Worm (Caenorhabditis elegans) whole organism, young adult: ENCODE results near the gene C40H1.9.

ENCODE experiments used
- B0019.2 ChIP-seq: fragments of 200-800 bp; sonication (Bioruptor generic); conservative IDR thresholded peaks from 2 replicates; pipeline ENCODE4 v1.3.6; 2022; ENCODE audit warnings: missing genetic modification reagents, missing genetic modification characterization, missing compliant biosample characterization
- B0261.1 ChIP-seq: sonication (generic microtip); optimal IDR thresholded peaks from 2 replicates; lab custom pipeline; 2016; ENCODE audit warnings: mild to moderate bottlenecking, missing genetic modification characterization, moderate library complexity, missing compliant biosample characterization
- F39B2.1 ChIP-seq: fragments of 200-800 bp; sonication (Bioruptor generic); IDR thresholded peaks from 2 replicates; pipeline ENCODE4 v1.3.6; 2022; ENCODE audit warnings: missing genetic modification reagents, missing genetic modification characterization, missing compliant biosample characterization
- F57C9.4 ChIP-seq: sonication (generic microtip); optimal IDR thresholded peaks from 2 replicates; lab custom pipeline; 2017; ENCODE audit warnings: mild to moderate bottlenecking, missing genetic modification characterization, missing compliant biosample characterization
- Y67H2A.10 ChIP-seq: fragments of 200-800 bp; sonication (Bioruptor generic); conservative IDR thresholded peaks from 2 replicates; pipeline ENCODE4 v1.3.6; 2022; ENCODE audit warnings: missing genetic modification reagents, missing genetic modification characterization, missing compliant biosample characterization
- Y95B8A.8 ChIP-seq: fragments of 200-800 bp; sonication (Bioruptor generic); IDR thresholded peaks from 2 replicates; pipeline ENCODE4 v1.3.6; 2022; ENCODE audit warnings: missing genetic modification reagents, missing genetic modification characterization, missing compliant biosample characterization
- atf-7 ChIP-seq: sonication (generic microtip); optimal IDR thresholded peaks from 2 replicates; lab custom pipeline; 2017; ENCODE audit warnings: mild to moderate bottlenecking, missing genetic modification characterization, missing compliant biosample characterization
- attf-3 ChIP-seq: fragments of 200-800 bp; sonication (Bioruptor generic); conservative IDR thresholded peaks from 2 replicates; pipeline ENCODE4 v1.3.6; 2022; ENCODE audit warnings: missing genetic modification reagents, missing genetic modification characterization, missing compliant biosample characterization
- attf-5 ChIP-seq: fragments of 200-800 bp; sonication (Bioruptor generic); optimal IDR thresholded peaks from 2 replicates; lab custom pipeline; 2018; ENCODE audit warnings: mild to moderate bottlenecking, missing genetic modification characterization, missing compliant biosample characterization
- bed-2 ChIP-seq: fragments of 200-800 bp; sonication (Bioruptor generic); IDR thresholded peaks from 2 replicates; pipeline ENCODE4 v1.3.6; 2022; ENCODE audit warnings: missing genetic modification reagents, missing genetic modification characterization, missing compliant biosample characterization
- ceh-91 ChIP-seq: fragments of 200-800 bp; sonication (Bioruptor generic); IDR thresholded peaks from 2 replicates; pipeline ENCODE4 v1.3.6; 2022; ENCODE audit warnings: missing genetic modification reagents, missing genetic modification characterization, missing compliant biosample characterization
- chd-7 ChIP-seq: sonication (generic microtip); optimal IDR thresholded peaks from 2 replicates; lab custom pipeline; 2016; ENCODE audit warnings: mild to moderate bottlenecking, missing genetic modification characterization, moderate library complexity, missing compliant biosample characterization
- dox-1 ChIP-seq: fragments of 200-800 bp; sonication (Bioruptor generic); IDR thresholded peaks from 2 replicates; pipeline ENCODE4 v1.3.6; 2022; ENCODE audit warnings: missing genetic modification reagents, missing genetic modification characterization, missing compliant biosample characterization
- dpff-1 ChIP-seq: sonication (generic microtip); optimal IDR thresholded peaks from 2 replicates; lab custom pipeline; 2017; ENCODE audit warnings: mild to moderate bottlenecking, missing genetic modification characterization, missing compliant biosample characterization
- dpl-1 ChIP-seq: fragments of 150-350 bp; optimal IDR thresholded peaks from 2 replicates; lab custom pipeline; 2014; ENCODE audit warnings: missing biosample characterization, missing genetic modification reagents, missing genetic modification characterization
- efl-1 ChIP-seq: fragments of 150-350 bp; optimal IDR thresholded peaks from 2 replicates; lab custom pipeline; 2014; ENCODE audit warnings: missing biosample characterization, missing genetic modification reagents, missing genetic modification characterization
- egl-44 ChIP-seq: fragments of 200-800 bp; sonication (Bioruptor generic); IDR thresholded peaks from 2 replicates; pipeline ENCODE4 v1.3.6; 2022; ENCODE audit warnings: missing genetic modification reagents, missing genetic modification characterization, missing compliant biosample characterization
- egrh-3 ChIP-seq: fragments of 200-800 bp; sonication (Bioruptor generic); IDR thresholded peaks from 2 replicates; pipeline ENCODE4 v1.3.6; 2022; ENCODE audit warnings: missing genetic modification reagents, missing genetic modification characterization, missing compliant biosample characterization
- him-1 ChIP-seq: sonication (generic microtip); optimal IDR thresholded peaks from 2 replicates; lab custom pipeline; 2016; ENCODE audit warnings: missing genotype, missing genetic modification reagents, missing genetic modification characterization, missing compliant biosample characterization
- hlh-12 ChIP-seq: sonication (generic microtip); optimal IDR thresholded peaks from 2 replicates; lab custom pipeline; 2016; ENCODE audit warnings: missing genetic modification characterization, missing compliant biosample characterization
- hlh-26 ChIP-seq: fragments of 200-800 bp; sonication (Bioruptor generic); conservative IDR thresholded peaks from 2 replicates; pipeline ENCODE4 v1.3.6; 2022; ENCODE audit warnings: missing genetic modification reagents, missing genetic modification characterization, missing compliant biosample characterization
- hmg-1.2 ChIP-seq: fragments of 200-800 bp; sonication (Bioruptor generic); IDR thresholded peaks from 2 replicates; pipeline ENCODE4 v1.3.6; 2022; ENCODE audit warnings: missing genetic modification reagents, missing genetic modification characterization, missing compliant biosample characterization
- hmg-20 ChIP-seq: fragments of 200-800 bp; sonication (Bioruptor generic); IDR thresholded peaks from 2 replicates; pipeline ENCODE4 v1.3.6; 2022; ENCODE audit warnings: missing genetic modification reagents, missing genetic modification characterization, missing compliant biosample characterization
- hrde-1 ChIP-seq: sonication (generic microtip); optimal IDR thresholded peaks from 2 replicates; lab custom pipeline; 2016; ENCODE audit warnings: missing genetic modification characterization, mild to moderate bottlenecking, missing compliant biosample characterization, moderate library complexity, missing genotype, missing genetic modification reagents, borderline replicate concordance
- let-607 ChIP-seq, 2 experiments: fragments of 200-800 bp in 1 of 2; sonication (Bioruptor generic) in 1 of 2; sonication (generic microtip) in 1 of 2; optimal IDR thresholded peaks; 2 replicates each; lab custom pipeline; 2016 to 2018; ENCODE audit warnings: mild to moderate bottlenecking in 2 of 2, missing compliant biosample characterization in 2 of 2, missing genetic modification characterization in 2 of 2, moderate library complexity in 2 of 2, missing genotype in 1 of 2
- lin-40 ChIP-seq: sonication (generic microtip); optimal IDR thresholded peaks from 2 replicates; lab custom pipeline; 2016; ENCODE audit warnings: missing genetic modification characterization, mild to moderate bottlenecking, missing compliant biosample characterization, missing genotype, missing genetic modification reagents
- lir-1 ChIP-seq: fragments of 200-800 bp; sonication (Bioruptor generic); conservative IDR thresholded peaks from 2 replicates; pipeline ENCODE4 v1.3.6; 2022; ENCODE audit warnings: missing genetic modification reagents, missing genetic modification characterization, missing compliant biosample characterization
- madf-10 ChIP-seq: sonication (generic microtip); optimal IDR thresholded peaks from 2 replicates; lab custom pipeline; 2016; ENCODE audit warnings: mild to moderate bottlenecking, missing genetic modification characterization, missing compliant biosample characterization
- mel-28 ChIP-seq: sonication (generic microtip); optimal IDR thresholded peaks from 2 replicates; lab custom pipeline; 2016; ENCODE audit warnings: borderline replicate concordance, mild to moderate bottlenecking, missing genetic modification characterization, missing compliant biosample characterization
- nfya-1 ChIP-seq: sonication (generic microtip); optimal IDR thresholded peaks from 2 replicates; lab custom pipeline; 2017; ENCODE audit warnings: antibody characterized with exemption, missing compliant biosample characterization, missing genetic modification characterization, borderline replicate concordance; ENCODE audit not compliant: insufficient read depth
- nfya-2 ChIP-seq: fragments of 200-800 bp; sonication (Bioruptor generic); IDR thresholded peaks from 2 replicates; pipeline ENCODE4 v1.3.6; 2022; ENCODE audit warnings: missing genetic modification reagents, missing genetic modification characterization, missing compliant biosample characterization
- nhr-120 ChIP-seq: fragments of 200-800 bp; sonication (Bioruptor generic); IDR thresholded peaks from 2 replicates; pipeline ENCODE4 v1.3.6; 2022; ENCODE audit warnings: missing genetic modification characterization, missing compliant biosample characterization
- nhr-179 ChIP-seq: sonication (generic microtip); optimal IDR thresholded peaks from 2 replicates; lab custom pipeline; 2016; ENCODE audit warnings: mild to moderate bottlenecking, missing genetic modification characterization, missing compliant biosample characterization
- nhr-80 ChIP-seq: sonication (generic microtip); optimal IDR thresholded peaks from 2 replicates; lab custom pipeline; 2016; ENCODE audit warnings: missing genetic modification characterization, missing compliant biosample characterization
- pbrm-1 ChIP-seq: fragments of 200-800 bp; sonication (Bioruptor generic); IDR thresholded peaks from 2 replicates; pipeline ENCODE4 v1.3.6; 2022; ENCODE audit warnings: missing genetic modification reagents, missing genetic modification characterization, missing compliant biosample characterization
- sea-2 ChIP-seq: fragments of 200-800 bp; sonication (Bioruptor generic); IDR thresholded peaks from 2 replicates; pipeline ENCODE4 v1.3.6; 2022; ENCODE audit warnings: missing genetic modification characterization, missing compliant biosample characterization
- snpc-1.3 ChIP-seq: sonication (generic microtip); optimal IDR thresholded peaks from 2 replicates; lab custom pipeline; 2017; ENCODE audit warnings: missing genetic modification characterization, mild to moderate bottlenecking, missing compliant biosample characterization, antibody characterized with exemption, moderate library complexity, missing genotype, missing genetic modification reagents; ENCODE audit not compliant: insufficient read depth
- snpc-3.4 ChIP-seq: sonication (generic microtip); optimal IDR thresholded peaks from 2 replicates; lab custom pipeline; 2017; ENCODE audit warnings: missing genetic modification characterization, mild to moderate bottlenecking, missing compliant biosample characterization, antibody characterized with exemption, moderate library complexity, missing genotype, missing genetic modification reagents
- somi-1 ChIP-seq: fragments of 200-800 bp; sonication (Bioruptor generic); optimal IDR thresholded peaks from 2 replicates; lab custom pipeline; 2018; ENCODE audit warnings: mild to moderate bottlenecking, missing genetic modification characterization, missing compliant biosample characterization
- tlf-1 ChIP-seq: fragments of 200-800 bp; sonication (Bioruptor generic); optimal IDR thresholded peaks from 2 replicates; lab custom pipeline; 2018; ENCODE audit warnings: mild to moderate bottlenecking, missing genetic modification characterization, missing compliant biosample characterization
- xnd-1 ChIP-seq: sonication (generic microtip); optimal IDR thresholded peaks from 2 replicates; lab custom pipeline; 2016; ENCODE audit warnings: missing genotype, missing genetic modification reagents, missing genetic modification characterization, missing compliant biosample characterization
- zfh-2 ChIP-seq: fragments of 200-800 bp; sonication (Bioruptor generic); conservative IDR thresholded peaks from 2 replicates; pipeline ENCODE4 v1.3.6; 2022; ENCODE audit warnings: missing genetic modification reagents, missing genetic modification characterization, missing compliant biosample characterization

C40H1.9 gene

ce11 chrIII:9319641-9320040 is at the start of gene C40H1.9:
C40H1.9 (plus strand) TSS chrIII:9319941.
- TF ChIP-seq ceh-91 (GFP tag; lab: Robert Waterston, UW) (no peak), nhr-120 (no peak), hmg-1.2 (no peak)
- TF ChIP-seq, all 124 proteins: peak for 0

DNA sequence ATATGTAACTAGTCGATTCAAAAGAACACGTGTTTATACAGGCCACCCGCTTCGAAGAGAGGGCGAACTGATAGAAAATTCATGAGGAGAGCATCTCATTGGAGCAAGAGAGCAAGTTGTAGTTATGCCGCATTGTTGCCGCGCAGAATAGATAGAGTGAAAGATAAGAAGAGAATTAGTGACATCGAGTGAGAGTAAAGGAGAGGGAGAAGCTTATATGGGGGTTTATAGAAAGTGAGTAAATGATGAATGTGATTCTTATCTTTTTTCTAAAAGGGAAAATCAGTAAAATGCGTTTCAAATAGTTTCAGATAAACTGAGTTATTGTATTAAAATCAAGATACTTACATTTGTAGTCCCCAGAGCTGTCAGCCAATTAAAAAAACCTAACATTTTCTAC is 49.6 kb upstream of the C40H1.9 start:
- TF ChIP-seq somi-1 = no peak
- TF ChIP-seq nhr-80 (tag; lab: Kevin White, UChicago) = peak; percentile 29

ce11 chrIII:9271389-9271918 is 48.3 kb upstream of the C40H1.9 start:
- TF ChIP-seq zfh-2 (GFP tag; lab: Robert Waterston, UW) (no peak), F57C9.4 (tag; lab: Kevin White, UChicago) (no peak), dox-1 (GFP tag; lab: Robert Waterston, UW) (no peak), B0019.2 (no peak), hrde-1 (tag; lab: Kevin White, UChicago) (no peak), nfya-2 (no peak), hmg-20 (GFP tag; lab: Robert Waterston, UW) (no peak), snpc-1.3 (tag; lab: Kevin White, UChicago) (no peak), madf-10 (tag; lab: Kevin White, UChicago) (no peak), attf-5 (no peak), nhr-179 (tag; lab: Kevin White, UChicago) (no peak), hlh-12 (no peak), F39B2.1 (GFP tag; lab: Robert Waterston, UW) (no peak), hmg-1.2 (no peak), mel-28 (tag; lab: Kevin White, UChicago) (no peak), dpff-1 (no peak), dpl-1 (GFP tag; lab: Kevin White, UChicago) (no peak), hlh-26 (GFP tag; lab: Robert Waterston, UW) (no peak), lir-1 (GFP tag; lab: Robert Waterston, UW) (no peak), xnd-1 (tag; lab: Kevin White, UChicago) (no peak)

DNA sequence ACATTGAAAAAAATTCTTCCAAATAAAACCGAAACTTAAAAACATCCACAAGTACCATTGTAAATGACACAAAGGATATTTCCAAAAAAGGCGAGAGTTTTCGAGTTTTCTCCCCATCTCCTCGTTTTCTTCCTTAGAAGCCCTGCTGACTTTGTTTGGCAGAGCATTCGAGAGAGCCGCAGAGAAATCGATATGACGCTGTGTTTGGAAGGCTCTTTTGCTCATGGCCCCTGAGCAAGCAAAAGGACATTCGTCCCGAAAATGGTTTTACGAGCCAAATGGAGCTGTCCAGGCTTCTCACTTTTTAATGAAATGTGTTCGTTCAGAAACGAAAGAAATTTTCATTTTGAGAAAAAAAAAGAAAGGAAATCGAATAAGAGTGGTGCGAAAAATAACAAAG is 47.6 kb upstream of the C40H1.9 start:
- TF ChIP-seq nfya-1 (tag; lab: Kevin White, UChicago) = no peak
- 0 out of 2 replicates have a peak, but pooled peaks have one; percentile 31 for TF ChIP-seq Y95B8A.8 (GFP tag; lab: Robert Waterston, UW)
- no peak for TF ChIP-seq tlf-1 (GFP tag; lab: Kevin White, UChicago)
- no peak for TF ChIP-seq nfya-2
- 0 out of 2 replicates have a peak, but pooled peaks have one; percentile 7 for TF ChIP-seq pbrm-1 (GFP tag; lab: Robert Waterston, UW)
- no peak for TF ChIP-seq dox-1 (GFP tag; lab: Robert Waterston, UW)

DNA sequence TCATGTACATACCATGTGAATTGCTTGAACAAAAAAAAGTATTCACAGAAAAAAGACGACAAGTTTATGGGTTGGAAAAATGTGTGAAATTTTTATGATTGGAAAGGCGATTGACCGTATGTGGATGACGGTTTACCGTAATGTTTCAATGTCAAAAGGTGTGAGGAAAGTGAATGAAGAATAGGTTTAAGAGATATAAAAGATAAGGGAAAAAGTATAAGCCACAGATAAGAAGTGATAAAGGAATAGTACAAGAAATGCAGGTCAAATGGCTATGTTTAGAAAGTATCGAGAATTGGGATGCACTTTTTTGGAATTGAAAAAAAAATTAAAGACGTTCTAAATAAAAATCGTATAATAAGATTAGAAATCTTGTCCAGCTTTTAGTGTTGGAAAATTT is 41.9 kb upstream of the C40H1.9 start:
- TF ChIP-seq egl-44 (GFP tag; lab: Robert Waterston, UW) (no peak), let-607 (tag; optimal IDR thresholded peaks at IDR 0.05; lab: Kevin White, UChicago) (no peak), Y67H2A.10 (GFP tag; lab: Robert Waterston, UW) (no peak), snpc-3.4 (tag; lab: Kevin White, UChicago) (no peak), efl-1 (GFP tag; lab: Kevin White, UChicago) (no peak), B0261.1 (tag; lab: Kevin White, UChicago) (no peak), chd-7 (no peak), atf-7 (tag; lab: Kevin White, UChicago) (no peak), him-1 (tag; lab: Kevin White, UChicago) (no peak), sea-2 (GFP tag; lab: Robert Waterston, UW) (no peak), lin-40 (no peak), attf-3 (GFP tag; lab: Robert Waterston, UW) (no peak), bed-2 (GFP tag; lab: Robert Waterston, UW) (no peak), egrh-3 (GFP tag; lab: Robert Waterston, UW) (no peak)
- TF ChIP-seq, all 124 proteins: peak for 0
